Fruit fly (Drosophila melanogaster) whole organism, embryonic: Measurements from ENCODE around the gene PPP4R2r.

Experiments
- ATbp ChIP-seq: fragments of 200-800 bp; sonication (Bioruptor generic); optimal IDR thresholded peaks from 2 replicates; lab custom pipeline; 2017; ENCODE audit warnings: missing biosample characterization, mild to moderate bottlenecking, missing genetic modification characterization, missing genetic modification reagents
- Blimp-1 ChIP-seq: fragments of 200-800 bp; sonication (Bioruptor generic); optimal IDR thresholded peaks from 3 replicates; lab custom pipeline; 2018; ENCODE audit warnings: missing biosample characterization, missing genetic modification characterization, mild to moderate bottlenecking, moderate library complexity, missing genetic modification reagents
- CG1024 ChIP-seq: fragments of 200-800 bp; sonication (Bioruptor generic); IDR thresholded peaks from 2 replicates; pipeline ENCODE4 v1.3.6; 2022; ENCODE audit warnings: missing biosample characterization, missing genetic modification characterization
- CG10321 ChIP-seq: fragments of 200-800 bp; sonication (Bioruptor generic); IDR thresholded peaks from 2 replicates; pipeline ENCODE4 v1.3.6; 2022; ENCODE audit warnings: missing biosample characterization, missing genetic modification characterization
- CG12219 ChIP-seq: fragments of 200-800 bp; sonication (Bioruptor generic); optimal IDR thresholded peaks from 3 replicates; lab custom pipeline; 2018; ENCODE audit warnings: missing biosample characterization, mild to moderate bottlenecking, missing genetic modification characterization
- CG12659 ChIP-seq: fragments of 200-800 bp; sonication (Bioruptor generic); optimal IDR thresholded peaks from 3 replicates; lab custom pipeline; 2017; ENCODE audit warnings: mild to moderate bottlenecking, missing biosample characterization, missing genetic modification reagents, missing genetic modification characterization
- CG13287 ChIP-seq: fragments of 200-800 bp; sonication (Bioruptor generic); IDR thresholded peaks from 2 replicates; pipeline ENCODE4 v1.3.6; 2022; ENCODE audit warnings: missing biosample characterization, missing genetic modification characterization; ENCODE audit not compliant: partially characterized antibody
- CG15011 ChIP-seq: fragments of 200-800 bp; sonication (Bioruptor generic); optimal IDR thresholded peaks from 3 replicates; lab custom pipeline; 2018; ENCODE audit warnings: missing biosample characterization, mild to moderate bottlenecking, missing genetic modification characterization
- CG17359 ChIP-seq: fragments of 200-800 bp; sonication (Bioruptor generic); optimal IDR thresholded peaks from 3 replicates; lab custom pipeline; 2018; ENCODE audit warnings: missing biosample characterization, mild to moderate bottlenecking, missing genetic modification characterization, moderate library complexity
- CG17568 ChIP-seq: fragments of 200-800 bp; sonication (Bioruptor generic); optimal IDR thresholded peaks from 2 replicates; lab custom pipeline; 2018; ENCODE audit warnings: missing biosample characterization, mild to moderate bottlenecking, missing genetic modification characterization, moderate library complexity
- CG17829 ChIP-seq: fragments of 200-800 bp; optimal IDR thresholded peaks from 2 replicates; lab custom pipeline; 2019; ENCODE audit warnings: missing biosample characterization, mild to moderate bottlenecking, missing genetic modification characterization, moderate library complexity
- CG18011 ChIP-seq: fragments of 200-800 bp; sonication (Bioruptor generic); optimal IDR thresholded peaks from 2 replicates; lab custom pipeline; 2017; ENCODE audit warnings: missing biosample characterization, missing genetic modification characterization, mild to moderate bottlenecking, moderate library complexity, missing genotype
- CG18599 ChIP-seq: fragments of 200-800 bp; sonication (Bioruptor generic); optimal IDR thresholded peaks from 3 replicates; lab custom pipeline; 2017; ENCODE audit warnings: missing biosample characterization, missing genetic modification characterization, mild to moderate bottlenecking, moderate library complexity, missing genetic modification reagents
- CG31224 ChIP-seq: fragments of 200-800 bp; sonication (Bioruptor generic); IDR thresholded peaks from 2 replicates; pipeline ENCODE4 v1.3.6; 2022; ENCODE audit warnings: missing biosample characterization, missing genetic modification characterization
- CG42726 ChIP-seq: fragments of 200-800 bp; sonication (Bioruptor generic); IDR thresholded peaks from 2 replicates; pipeline ENCODE4 v1.3.6; 2022; ENCODE audit warnings: missing biosample characterization, missing genetic modification characterization; ENCODE audit not compliant: partially characterized antibody
- CG6175 ChIP-seq: fragments of 200-800 bp; sonication (Bioruptor generic); IDR thresholded peaks from 3 replicates; pipeline ENCODE4 v1.3.6; 2022; ENCODE audit warnings: missing biosample characterization, missing genetic modification characterization
- CG6254 ChIP-seq: fragments of 200-800 bp; sonication (Bioruptor generic); optimal IDR thresholded peaks from 3 replicates; lab custom pipeline; 2017; ENCODE audit warnings: mild to moderate bottlenecking, missing biosample characterization, missing genetic modification reagents, missing genetic modification characterization
- CG8388 ChIP-seq: fragments of 200-800 bp; sonication (Bioruptor generic); optimal IDR thresholded peaks from 2 replicates; lab custom pipeline; 2019; ENCODE audit warnings: missing biosample characterization, mild to moderate bottlenecking, missing genetic modification characterization, moderate library complexity
- CG8765 ChIP-seq: fragments of 200-800 bp; sonication (Bioruptor generic); IDR thresholded peaks from 2 replicates; pipeline ENCODE4 v1.3.6; 2022; ENCODE audit warnings: missing biosample characterization, missing genetic modification characterization
- Dp ChIP-seq: fragments of 200-800 bp; sonication (Bioruptor generic); optimal IDR thresholded peaks from 2 replicates; lab custom pipeline; 2018; ENCODE audit warnings: missing biosample characterization, mild to moderate bottlenecking, missing genetic modification characterization, moderate library complexity
- Drgx ChIP-seq: fragments of 200-800 bp; sonication (Bioruptor generic); IDR thresholded peaks from 2 replicates; pipeline ENCODE4 v1.3.6; 2022; ENCODE audit warnings: missing biosample characterization, missing genetic modification characterization
- E2f1 ChIP-seq: fragments of 200-800 bp; sonication (Bioruptor generic); IDR thresholded peaks from 2 replicates; pipeline ENCODE4 v1.3.6; 2022; ENCODE audit warnings: missing biosample characterization, missing genetic modification characterization
- HLH3B ChIP-seq: fragments of 200-800 bp; sonication (Bioruptor generic); IDR thresholded peaks from 2 replicates; pipeline ENCODE4 v1.3.6; 2022; ENCODE audit warnings: missing biosample characterization, missing genetic modification characterization
- Hey ChIP-seq: fragments of 200-800 bp; sonication (Bioruptor generic); optimal IDR thresholded peaks from 3 replicates; lab custom pipeline; 2018; ENCODE audit warnings: missing biosample characterization, mild to moderate bottlenecking, missing genetic modification characterization
- Kr ChIP-seq: fragments of 200-800 bp; sonication (Bioruptor generic); optimal IDR thresholded peaks from 2 replicates; lab custom pipeline; 2017; ENCODE audit warnings: missing biosample characterization, mild to moderate bottlenecking, missing genetic modification characterization
- Mes4 ChIP-seq: fragments of 200-800 bp; sonication (Bioruptor generic); optimal IDR thresholded peaks from 2 replicates; lab custom pipeline; 2016; ENCODE audit warnings: missing biosample characterization, missing genetic modification characterization
- Nf-YC ChIP-seq: fragments of 200-800 bp; optimal IDR thresholded peaks from 3 replicates; lab custom pipeline; 2019; ENCODE audit warnings: missing biosample characterization, mild to moderate bottlenecking, missing genetic modification characterization, moderate library complexity
- Oli ChIP-seq: fragments of 200-800 bp; sonication (Bioruptor generic); optimal IDR thresholded peaks from 2 replicates; lab custom pipeline; 2018; ENCODE audit warnings: missing biosample characterization, mild to moderate bottlenecking, missing genetic modification characterization, moderate library complexity
- Pdp1 ChIP-seq, 2 experiments: fragments of 200-800 bp; sonication (Bioruptor generic); optimal IDR thresholded peaks; 3 replicates each; lab custom pipeline; 2016; ENCODE audit warnings: missing biosample characterization in 2 of 2, missing genetic modification characterization in 2 of 2, mild to moderate bottlenecking in 1 of 2, moderate library complexity in 1 of 2
- Sox102F ChIP-seq: fragments of 200-800 bp; sonication (Bioruptor generic); optimal IDR thresholded peaks from 2 replicates; lab custom pipeline; 2018; ENCODE audit warnings: missing biosample characterization, mild to moderate bottlenecking, missing genetic modification characterization, moderate library complexity
- Sry-β ChIP-seq: fragments of 200-800 bp; sonication (Bioruptor generic); optimal IDR thresholded peaks from 2 replicates; lab custom pipeline; 2018; ENCODE audit warnings: missing biosample characterization, mild to moderate bottlenecking, missing genetic modification characterization, moderate library complexity
- ab ChIP-seq: fragments of 200-800 bp; sonication (Bioruptor generic); optimal IDR thresholded peaks from 2 replicates; lab custom pipeline; 2016; ENCODE audit warnings: missing biosample characterization, missing genetic modification characterization
- aop ChIP-seq: fragments of 200-800 bp; sonication (Bioruptor generic); IDR thresholded peaks from 2 replicates; pipeline ENCODE4 v1.3.6; 2022; ENCODE audit warnings: missing biosample characterization, missing genetic modification characterization
- chif ChIP-seq, 2 experiments: fragments of 200-800 bp; sonication (Bioruptor generic); optimal IDR thresholded peaks; 3 replicates each; lab custom pipeline; 2016; ENCODE audit warnings: missing biosample characterization in 2 of 2, missing genetic modification characterization in 2 of 2
- dmrt99B ChIP-seq: fragments of 200-800 bp; sonication (Bioruptor generic); optimal IDR thresholded peaks from 2 replicates; lab custom pipeline; 2018; ENCODE audit warnings: missing biosample characterization, mild to moderate bottlenecking, missing genetic modification characterization, moderate library complexity
- gem ChIP-seq: fragments of 200-800 bp; sonication (Bioruptor generic); optimal IDR thresholded peaks from 2 replicates; lab custom pipeline; 2019; ENCODE audit warnings: missing biosample characterization, mild to moderate bottlenecking, missing genetic modification characterization, moderate library complexity
- gro ChIP-seq: fragments of 200-800 bp; sonication (Bioruptor generic); optimal IDR thresholded peaks from 2 replicates; lab custom pipeline; 2016; ENCODE audit warnings: missing biosample characterization, missing genetic modification characterization
- hb ChIP-seq: fragments of 200-800 bp; sonication (Bioruptor generic); IDR thresholded peaks from 3 replicates; pipeline ENCODE4 v1.3.6; 2022; ENCODE audit warnings: missing biosample characterization, missing genetic modification characterization; ENCODE audit not compliant: partially characterized antibody
- insv ChIP-seq, 2 experiments: fragments of 200-800 bp; sonication (Bioruptor generic); optimal IDR thresholded peaks; 3 replicates each; lab custom pipeline; 2016 to 2018; ENCODE audit warnings: missing biosample characterization in 2 of 2, missing genetic modification characterization in 2 of 2
- lab ChIP-seq: fragments of 200-800 bp; sonication (Bioruptor generic); optimal IDR thresholded peaks from 3 replicates; lab custom pipeline; 2017; ENCODE audit warnings: missing biosample characterization, missing genetic modification characterization, mild to moderate bottlenecking, moderate library complexity, missing genetic modification reagents
- maf-S ChIP-seq: fragments of 200-800 bp; sonication (Bioruptor generic); optimal IDR thresholded peaks from 2 replicates; lab custom pipeline; 2016; ENCODE audit warnings: missing biosample characterization, missing genetic modification characterization
- mld ChIP-seq: fragments of 200-800 bp; sonication (Bioruptor generic); IDR thresholded peaks from 3 replicates; pipeline ENCODE4 v1.3.6; 2022; ENCODE audit warnings: missing biosample characterization, missing genetic modification characterization; ENCODE audit not compliant: partially characterized antibody
- nmo ChIP-seq: fragments of 200-800 bp; sonication (Bioruptor generic); optimal IDR thresholded peaks from 2 replicates; lab custom pipeline; 2018; ENCODE audit warnings: missing biosample characterization, mild to moderate bottlenecking, missing genetic modification characterization, moderate library complexity
- pfk ChIP-seq: fragments of 200-800 bp; sonication (Bioruptor generic); optimal IDR thresholded peaks from 2 replicates; lab custom pipeline; 2018; ENCODE audit warnings: missing biosample characterization, mild to moderate bottlenecking, missing genetic modification characterization, moderate library complexity
- slou ChIP-seq: fragments of 200-800 bp; sonication (Bioruptor generic); optimal IDR thresholded peaks from 3 replicates; lab custom pipeline; 2016; ENCODE audit warnings: missing biosample characterization, missing genetic modification characterization
- sob ChIP-seq: fragments of 200-800 bp; sonication (Bioruptor generic); IDR thresholded peaks from 2 replicates; pipeline ENCODE4 v1.3.6; 2022; ENCODE audit warnings: missing biosample characterization, missing genetic modification characterization
- zf30C ChIP-seq: fragments of 200-800 bp; sonication (Bioruptor generic); optimal IDR thresholded peaks from 3 replicates; lab custom pipeline; 2018; ENCODE audit warnings: missing biosample characterization, mild to moderate bottlenecking, missing genetic modification characterization
- zfh1 ChIP-seq: fragments of 200-800 bp; sonication (Bioruptor generic); IDR thresholded peaks from 3 replicates; pipeline ENCODE4 v1.3.6; 2022; ENCODE audit warnings: missing biosample characterization, missing genetic modification characterization

PPP4R2r gene

dm6 chrX:10496319-10496718 lies 17.7 kb downstream of the PPP4R2r start:
- no peak for TF ChIP-seq nmo (GFP tag; lab: Kevin White, UChicago)
- no peak for TF ChIP-seq CG17829 (tag; lab: Kevin White, UChicago)
- TF ChIP-seq Pdp1 (GFP tag; optimal IDR thresholded peaks at IDR 0.05; lab: Kevin White, UChicago), result peak in 1 of 2 experiments; percentile 60
- no peak for TF ChIP-seq insv (GFP tag; optimal IDR thresholded peaks at IDR 0.05; lab: Kevin White, UChicago)

dm6 chrX:10513611-10514010 lies 35.0 kb downstream of the PPP4R2r start:
- 0 out of 3 replicates have a peak, but pooled peaks have one; percentile 17 for TF ChIP-seq zfh1 (GFP tag; lab: Robert Waterston, UW)
- peak; percentile 33 for TF ChIP-seq Blimp-1
- no peak for TF ChIP-seq Dp
- TF ChIP-seq CG42726, result no peak
- TF ChIP-seq CG13287 (GFP tag; lab: Robert Waterston, UW), result no peak
- TF ChIP-seq Nf-YC (tag; lab: Kevin White, UChicago), result no peak
- TF ChIP-seq CG10321, result no peak
- no peak for TF ChIP-seq Mes4 (GFP tag; lab: Kevin White, UChicago)
- TF ChIP-seq Oli (tag; lab: Kevin White, UChicago), result no peak
- no peak for TF ChIP-seq aop (GFP tag; lab: Robert Waterston, UW)
- no peak for TF ChIP-seq Drgx (GFP tag; lab: Robert Waterston, UW)
- peak; percentile 11 for TF ChIP-seq CG17359
- TF ChIP-seq Kr (GFP tag; lab: Kevin White, UChicago), result no peak
- no peak for TF ChIP-seq mld (GFP tag; lab: Robert Waterston, UW)
- no peak for TF ChIP-seq E2f1
- TF ChIP-seq gro (GFP tag; lab: Kevin White, UChicago), result no peak
- TF ChIP-seq CG18011, result no peak
- TF ChIP-seq slou (GFP tag; lab: Kevin White, UChicago), result no peak
- TF ChIP-seq ATbp (GFP tag; lab: Kevin White, UChicago), result peak; percentile 30
- no peak for TF ChIP-seq CG15011 (GFP tag; lab: Kevin White, UChicago)
- TF ChIP-seq CG8765, result no peak
- no peak for TF ChIP-seq CG31224 (GFP tag; lab: Robert Waterston, UW)
- no peak for TF ChIP-seq CG17568
- TF ChIP-seq sob (GFP tag; lab: Robert Waterston, UW), result no peak
- TF ChIP-seq pfk (GFP tag; lab: Kevin White, UChicago), result no peak
- peak; percentile 27 for TF ChIP-seq CG18599 (GFP tag; lab: Kevin White, UChicago)
- peak; percentile 33 for TF ChIP-seq gem
- TF ChIP-seq CG12659, result no peak
- no peak for TF ChIP-seq CG1024 (GFP tag; lab: Robert Waterston, UW)
- TF ChIP-seq CG12219, result no peak
- TF ChIP-seq Hey (tag; lab: Kevin White, UChicago), result no peak
- peak; percentile 39 for TF ChIP-seq lab (GFP tag; lab: Kevin White, UChicago)
- no peak for TF ChIP-seq CG6254 (GFP tag; lab: Kevin White, UChicago)
- TF ChIP-seq CG8388 (GFP tag; lab: Kevin White, UChicago), result no peak
- TF ChIP-seq Sry-β (GFP tag; lab: Kevin White, UChicago), result no peak
- TF ChIP-seq chif (GFP tag; optimal IDR thresholded peaks at IDR 0.05; lab: Kevin White, UChicago), result no peak
- TF ChIP-seq maf-S (GFP tag; lab: Kevin White, UChicago), result no peak
- no peak for TF ChIP-seq HLH3B (GFP tag; lab: Robert Waterston, UW)
- TF ChIP-seq ab, result no peak
- no peak for TF ChIP-seq zf30C (GFP tag; lab: Kevin White, UChicago)
- TF ChIP-seq dmrt99B (tag; lab: Kevin White, UChicago), result no peak
- TF ChIP-seq CG6175 (GFP tag; lab: Robert Waterston, UW), result no peak
- peak; percentile 33 for TF ChIP-seq Sox102F (GFP tag; lab: Kevin White, UChicago)
- TF ChIP-seq hb (GFP tag; lab: Robert Waterston, UW), result no peak
